Fruit fly (Drosophila melanogaster) whole organism, adult: ENCODE results near the gene CG43062.

Experiments used
- CG11617 ChIP-seq: fragments of 200-800 bp; sonication (Bioruptor generic); optimal IDR thresholded peaks from 2 replicates; lab custom pipeline; 2017; ENCODE audit warnings: mild to moderate bottlenecking, missing biosample characterization, missing genetic modification reagents, missing genetic modification characterization
- CG12768 ChIP-seq: fragments of 200-800 bp; sonication (Bioruptor generic); optimal IDR thresholded peaks from 2 replicates; lab custom pipeline; 2017; ENCODE audit warnings: missing biosample characterization, missing genetic modification characterization, mild to moderate bottlenecking, moderate library complexity, missing genetic modification reagents
- CG1620 ChIP-seq: fragments of 200-800 bp; sonication (Bioruptor generic); optimal IDR thresholded peaks from 2 replicates; lab custom pipeline; 2016; ENCODE audit warnings: missing biosample characterization, missing genetic modification characterization
- CG5204 ChIP-seq: fragments of 200-800 bp; sonication (Bioruptor generic); optimal IDR thresholded peaks from 2 replicates; lab custom pipeline; 2016; ENCODE audit warnings: missing biosample characterization, missing genetic modification characterization
- CG7045 ChIP-seq: fragments of 200-800 bp; sonication (Bioruptor generic); optimal IDR thresholded peaks from 2 replicates; lab custom pipeline; 2017; ENCODE audit warnings: missing biosample characterization, mild to moderate bottlenecking, missing genetic modification characterization
- Crg-1 ChIP-seq: fragments of 200-800 bp; sonication (Bioruptor generic); optimal IDR thresholded peaks from 2 replicates; lab custom pipeline; 2016; ENCODE audit warnings: missing biosample characterization, missing genetic modification characterization
- Hr96 ChIP-seq: fragments of 200-800 bp; sonication (Bioruptor generic); optimal IDR thresholded peaks from 2 replicates; lab custom pipeline; 2016; ENCODE audit warnings: missing biosample characterization, missing genetic modification characterization
- Mnt ChIP-seq: fragments of 200-800 bp; sonication (Bioruptor generic); optimal IDR thresholded peaks from 2 replicates; lab custom pipeline; 2016; ENCODE audit warnings: missing biosample characterization, mild to moderate bottlenecking, missing genetic modification characterization
- bab1 ChIP-seq: fragments of 200-800 bp; sonication (Bioruptor generic); optimal IDR thresholded peaks from 3 replicates; lab custom pipeline; 2019; ENCODE audit warnings: missing biosample characterization, mild to moderate bottlenecking, missing genetic modification characterization, moderate library complexity
- kay ChIP-seq: fragments of 200-800 bp; sonication (Bioruptor generic); peaks from one replicate; lab custom pipeline; 2016; ENCODE audit warnings: missing biosample characterization, missing genetic modification characterization, borderline replicate concordance
- ovo ChIP-seq: fragments of 200-800 bp; sonication (Bioruptor generic); optimal IDR thresholded peaks from 2 replicates; lab custom pipeline; 2016; ENCODE audit warnings: missing biosample characterization, missing genetic modification characterization
- pad ChIP-seq: fragments of 200-800 bp; sonication (Bioruptor generic); optimal IDR thresholded peaks from 3 replicates; lab custom pipeline; 2017; ENCODE audit warnings: missing biosample characterization, missing genetic modification characterization, mild to moderate bottlenecking, moderate library complexity, missing genetic modification reagents
- tj ChIP-seq: fragments of 200-800 bp; sonication (Bioruptor generic); optimal IDR thresholded peaks from 3 replicates; lab custom pipeline; 2017; ENCODE audit warnings: missing biosample characterization, mild to moderate bottlenecking, missing genetic modification characterization, moderate library complexity
- toe ChIP-seq: fragments of 200-800 bp; sonication (Bioruptor generic); optimal IDR thresholded peaks from 2 replicates; lab custom pipeline; 2016; ENCODE audit warnings: missing biosample characterization, missing genetic modification characterization

DNA sequence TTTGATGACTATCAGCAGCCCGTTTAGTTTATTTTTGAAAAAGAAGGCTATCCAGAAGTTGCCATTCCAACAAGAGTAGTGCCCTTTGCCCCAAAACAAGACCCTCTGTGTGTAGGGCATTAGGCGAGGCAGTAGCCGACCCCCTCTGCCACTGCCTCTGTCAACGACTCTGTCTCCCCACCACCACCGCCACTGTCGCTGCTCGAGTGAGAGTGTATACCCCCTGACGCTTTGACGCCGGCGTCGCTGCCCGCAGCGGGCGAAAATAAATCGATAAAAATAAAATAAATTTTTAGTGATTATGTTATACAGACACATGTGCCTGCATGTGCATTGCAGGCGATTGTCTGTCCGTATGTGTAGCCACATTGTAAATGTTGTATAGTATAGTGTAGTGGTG, 26.9 kb downstream of the CG43062 start:
- TF ChIP-seq pad, result no peak
- TF ChIP-seq Crg-1, result no peak
- TF ChIP-seq kay, result no peak
- TF ChIP-seq tj (GFP tag; lab: Kevin White, UChicago), result peak; percentile 0
- no peak for TF ChIP-seq CG1620 (GFP tag; lab: Kevin White, UChicago)
- TF ChIP-seq CG11617, result no peak
- no peak for TF ChIP-seq ovo (GFP tag; lab: Kevin White, UChicago)
- TF ChIP-seq CG5204, result no peak
- TF ChIP-seq bab1, result no peak
- TF ChIP-seq CG7045 (GFP tag; lab: Kevin White, UChicago), result peak; percentile 11
- TF ChIP-seq CG12768 (GFP tag; lab: Kevin White, UChicago), result no peak
- TF ChIP-seq Mnt (GFP tag; lab: Kevin White, UChicago), result peak; percentile 66
- TF ChIP-seq toe (GFP tag; lab: Kevin White, UChicago), result no peak
- TF ChIP-seq Hr96 (GFP tag; lab: Kevin White, UChicago), result no peak
